Worm (Caenorhabditis elegans): ENCODE data around the gene vps-52.

- TF ChIP-seq ref-1 (GFP tag; conservative IDR thresholded peaks at IDR 0.05) (no peak), flt-1 (GFP tag; IDR thresholded peaks at IDR 0.05) (no peak), T22C8.4 (GFP tag; IDR thresholded peaks at IDR 0.05) (no peak), tab-1 (GFP tag; IDR thresholded peaks at IDR 0.05) (no peak), med-1 (GFP tag; optimal IDR thresholded peaks at IDR 0.05; ENCODE audit: insufficient read depth) (no peak)
Observed at ce11 chrX:7573572-7573628, 8.3 kb downstream of the vps-52 start, which contains the start of the genes unc-98 and F08C6.18.
